Worm (Caenorhabditis elegans) whole organism, L2 larva: ENCODE measurements around the gene F49F1.5.

Experiments
- ama-1 ChIP-seq: fragments of 150-350 bp; optimal IDR thresholded peaks from 2 replicates; lab custom pipeline; 2018; ENCODE audit warnings: inconsistent platforms
- nhr-23 ChIP-seq: fragments of 150-350 bp; optimal IDR thresholded peaks from 2 replicates; lab custom pipeline; 2014; ENCODE audit warnings: missing biosample characterization, missing genetic modification reagents, missing genetic modification characterization
- nhr-237 ChIP-seq: fragments of 150-350 bp; optimal IDR thresholded peaks from 2 replicates; lab custom pipeline; 2014; ENCODE audit warnings: missing biosample characterization, missing genetic modification characterization
- nhr-77 ChIP-seq: fragments of 150-350 bp; optimal IDR thresholded peaks from 2 replicates; lab custom pipeline; 2014; ENCODE audit warnings: missing biosample characterization, missing genetic modification characterization
- snpc-4 ChIP-seq: fragments of 150-350 bp; optimal IDR thresholded peaks from 2 replicates; lab custom pipeline; 2014; ENCODE audit warnings: missing biosample characterization, missing genetic modification characterization
- ztf-11 ChIP-seq: sonication (generic microtip); optimal IDR thresholded peaks from 2 replicates; lab custom pipeline; 2017; ENCODE audit warnings: missing biosample characterization, missing genetic modification characterization
- ztf-4 ChIP-seq: fragments of 150-350 bp; optimal IDR thresholded peaks from 2 replicates; lab custom pipeline; 2014; ENCODE audit warnings: missing biosample characterization, missing genetic modification characterization

DNA sequence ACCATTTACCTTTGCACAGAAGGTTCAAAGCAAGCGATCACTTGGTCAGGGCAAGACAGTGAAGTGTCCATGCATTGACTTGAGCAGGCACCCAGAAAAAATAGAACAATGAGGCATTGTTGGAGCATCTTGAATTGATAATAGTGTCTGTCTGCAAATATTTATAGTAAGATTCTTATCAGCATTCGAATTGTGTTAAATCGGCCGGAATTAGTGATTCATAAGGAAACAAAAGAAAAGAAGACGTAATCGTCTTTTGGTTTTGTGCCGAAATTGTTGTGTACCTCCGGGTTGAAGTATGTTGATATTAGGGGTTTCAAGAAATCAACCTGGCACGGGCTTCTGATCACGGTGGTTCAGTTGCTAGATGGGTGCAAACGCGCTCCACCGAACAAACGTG, at the start of gene F49F1.5:
- no peak for TF ChIP-seq ztf-4 (tag; lab: Kevin White, UChicago)
- no peak for TF ChIP-seq ama-1 (lab: Kevin White, UChicago)
- no peak for TF ChIP-seq nhr-77 (tag; lab: Kevin White, UChicago)
- TF ChIP-seq nhr-237 (tag; lab: Kevin White, UChicago), result no peak
- TF ChIP-seq snpc-4, result no peak
- no peak for TF ChIP-seq nhr-23 (tag; lab: Kevin White, UChicago)
- no peak for TF ChIP-seq ztf-11 (tag; lab: Kevin White, UChicago)
